Worm (Caenorhabditis elegans): ENCODE results near the gene mdt-8.

DNA sequence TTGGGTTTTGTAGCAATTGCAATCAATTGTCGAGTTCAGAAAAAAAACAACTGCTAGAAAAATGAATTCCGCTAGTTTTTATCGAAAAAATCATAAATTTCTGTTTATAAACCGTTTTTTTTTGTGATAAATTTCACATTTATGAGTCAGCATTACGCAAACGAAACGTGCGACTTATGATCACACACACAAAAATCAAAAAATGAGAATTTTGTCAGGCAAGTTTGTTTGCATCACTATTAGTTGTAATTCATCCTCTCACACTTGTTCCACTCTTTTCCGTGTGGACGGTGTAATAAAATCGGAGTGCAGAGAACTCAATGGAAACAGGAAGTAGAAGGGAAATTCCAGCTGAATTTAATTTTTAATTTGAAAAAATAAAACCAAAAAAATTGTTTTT lies 43.8 kb upstream of the mdt-8 start, which contains the start of gene pcs-1:
- TF ChIP-seq hnd-1 (tag; optimal IDR thresholded peaks at IDR 0.05) (no peak), ama-1 (optimal IDR thresholded peaks at IDR 0.05) (no peak), hmbx-1 (tag; optimal IDR thresholded peaks at IDR 0.05) (no peak)

All from whole organism, early embryonic.